Fruit fly (Drosophila melanogaster) whole organism, embryonic: ENCODE results near the gene ebd1.

Experiments
- B-H2 ChIP-seq: fragments of 200-800 bp; sonication (Bioruptor generic); optimal IDR thresholded peaks from 2 replicates; lab custom pipeline; 2018; ENCODE audit warnings: missing biosample characterization, mild to moderate bottlenecking, missing genetic modification characterization
- CG13894 ChIP-seq: fragments of 200-800 bp; sonication (Bioruptor generic); optimal IDR thresholded peaks from 3 replicates; lab custom pipeline; 2018; ENCODE audit warnings: missing biosample characterization, mild to moderate bottlenecking, missing genetic modification characterization, moderate library complexity
- CG15514 ChIP-seq: fragments of 200-800 bp; sonication (Bioruptor generic); optimal IDR thresholded peaks from 3 replicates; lab custom pipeline; 2017; ENCODE audit warnings: missing biosample characterization, missing genetic modification characterization, mild to moderate bottlenecking, moderate library complexity, missing genetic modification reagents
- CG16779 ChIP-seq: fragments of 200-800 bp; sonication (Bioruptor generic); IDR thresholded peaks from 2 replicates; pipeline ENCODE4 v1.3.6; 2022; ENCODE audit warnings: missing biosample characterization, missing genetic modification characterization
- CTCF ChIP-seq: fragments of 200-800 bp; sonication (Bioruptor generic); optimal IDR thresholded peaks from 2 replicates; lab custom pipeline; 2017; ENCODE audit warnings: missing biosample characterization, mild to moderate bottlenecking, missing genetic modification characterization, moderate library complexity
- MESR4 ChIP-seq: fragments of 200-800 bp; sonication (Bioruptor generic); optimal IDR thresholded peaks from 2 replicates; lab custom pipeline; 2018; ENCODE audit warnings: missing biosample characterization, mild to moderate bottlenecking, missing genetic modification characterization, moderate library complexity
- chn ChIP-seq: fragments of 200-800 bp; sonication (Bioruptor generic); optimal IDR thresholded peaks from 2 replicates; lab custom pipeline; 2016; ENCODE audit warnings: missing biosample characterization, missing genetic modification characterization
- lab ChIP-seq: fragments of 200-800 bp; sonication (Bioruptor generic); optimal IDR thresholded peaks from 3 replicates; lab custom pipeline; 2017; ENCODE audit warnings: missing biosample characterization, missing genetic modification characterization, mild to moderate bottlenecking, moderate library complexity, missing genetic modification reagents
- sens-2 ChIP-seq: fragments of 200-800 bp; sonication (Bioruptor generic); IDR thresholded peaks from 2 replicates; pipeline ENCODE4 v1.3.6; 2022; ENCODE audit warnings: missing biosample characterization, missing genetic modification characterization

dm6 chr3L:637329-638030 lies 47.9 kb downstream of the ebd1 start:
- TF ChIP-seq lab (GFP tag; lab: Kevin White, UChicago), result no peak
- no peak for TF ChIP-seq CTCF (GFP tag; lab: Kevin White, UChicago)
- no peak for TF ChIP-seq sens-2 (GFP tag; lab: Robert Waterston, UW)
- TF ChIP-seq MESR4, result no peak
- TF ChIP-seq B-H2 (GFP tag; lab: Kevin White, UChicago), result no peak
- no peak for TF ChIP-seq CG16779 (GFP tag; lab: Robert Waterston, UW)
- TF ChIP-seq chn (GFP tag; lab: Kevin White, UChicago), result no peak
- no peak for TF ChIP-seq CG15514 (GFP tag; lab: Kevin White, UChicago)
- no peak for TF ChIP-seq CG13894 (tag; lab: Kevin White, UChicago)
